Worm (Caenorhabditis elegans): ENCODE data around the gene Y59C2A.2.

Y59C2A.2 gene

ce11 chrII:2202147-2202546 is 1.8 kb downstream of the Y59C2A.2 start:
- TF ChIP-seq lsy-2 (tag; optimal IDR thresholded peaks at IDR 0.05) (peak; percentile 1), flh-1 (GFP tag; optimal IDR thresholded peaks at IDR 0.05) (no peak)

ce11 chrII:2197555-2198288 is 6.2 kb downstream of the Y59C2A.2 start, which contains the start of gene C33C12.1:
TSS of gene C33C12.1 (plus strand) at chrII:2198238.
- peak; percentile 38 for TF ChIP-seq ces-1 (GFP tag; optimal IDR thresholded peaks at IDR 0.05)
- TF ChIP-seq elt-3 (tag; optimal IDR thresholded peaks at IDR 0.05), result no peak

ce11 chrII:2196742-2197141 is 7.2 kb downstream of the Y59C2A.2 start:
- TF ChIP-seq blmp-1 (tag; optimal IDR thresholded peaks at IDR 0.05) (no peak), ces-1 (GFP tag; optimal IDR thresholded peaks at IDR 0.05) (no peak), zip-8 (tag; optimal IDR thresholded peaks at IDR 0.05) (no peak), elt-1 (tag; optimal IDR thresholded peaks at IDR 0.05; ENCODE audit: borderline replicate concordance, insufficient read depth) (no peak), snpc-4 (tag; optimal IDR thresholded peaks at IDR 0.05) (no peak), nhr-12 (tag; optimal IDR thresholded peaks at IDR 0.05) (no peak), sptf-1 (tag; optimal IDR thresholded peaks at IDR 0.05) (no peak), mls-2 (tag; optimal IDR thresholded peaks at IDR 0.05) (no peak), pha-4 (tag; optimal IDR thresholded peaks at IDR 0.05) (no peak), ztf-11 (tag; optimal IDR thresholded peaks at IDR 0.05) (no peak), nhr-2 (tag; optimal IDR thresholded peaks at IDR 0.05) (no peak), nhr-28 (tag; optimal IDR thresholded peaks at IDR 0.05) (no peak), cnd-1 (tag; optimal IDR thresholded peaks at IDR 0.05) (no peak), ceh-43 (GFP tag; optimal IDR thresholded peaks at IDR 0.05) (no peak), unc-39 (tag; optimal IDR thresholded peaks at IDR 0.05) (no peak)

ce11 chrII:2195541-2195940 is 8.4 kb downstream of the Y59C2A.2 start:
- TF ChIP-seq nhr-237 (tag; optimal IDR thresholded peaks at IDR 0.05) (peak; percentile 42), sptf-1 (tag; optimal IDR thresholded peaks at IDR 0.05) (peak; percentile 10), mab-5 (tag; optimal IDR thresholded peaks at IDR 0.05) (no peak), unc-39 (tag; optimal IDR thresholded peaks at IDR 0.05) (no peak), sem-2 (GFP tag; optimal IDR thresholded peaks at IDR 0.05) (no peak), unc-62 (GFP tag; optimal IDR thresholded peaks at IDR 0.05) (no peak), mep-1 (tag; optimal IDR thresholded peaks at IDR 0.05) (peak; percentile 27), pha-4 (tag; optimal IDR thresholded peaks at IDR 0.05) (peak; percentile 84), drap-1 (GFP tag; optimal IDR thresholded peaks at IDR 0.05) (no peak), ces-1 (GFP tag; optimal IDR thresholded peaks at IDR 0.05) (peak; percentile 64), nhr-28 (tag; optimal IDR thresholded peaks at IDR 0.05) (no peak)

DNA sequence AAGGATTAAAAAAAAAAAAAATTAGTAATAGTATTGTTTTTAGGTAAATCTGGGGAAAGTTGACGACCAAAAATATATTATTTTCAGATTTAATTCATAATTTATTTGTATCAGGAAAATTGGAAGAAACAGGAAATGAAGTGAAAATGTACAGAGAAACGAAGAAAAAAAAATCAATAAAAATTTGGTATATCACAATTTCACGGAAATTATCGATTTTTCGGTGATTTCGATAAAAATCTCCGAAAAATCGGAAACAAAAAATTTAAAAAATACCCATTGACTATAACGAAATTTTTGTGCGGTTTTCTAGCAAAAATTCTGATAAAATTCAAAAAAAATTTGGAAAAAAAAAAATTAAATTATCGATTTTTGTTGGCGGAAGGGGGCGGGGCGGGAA is 11.7 kb downstream of the Y59C2A.2 start:
- TF ChIP-seq lin-32 (GFP tag; optimal IDR thresholded peaks at IDR 0.05) (no peak), nhr-12 (tag; optimal IDR thresholded peaks at IDR 0.05) (no peak), mep-1 (tag; optimal IDR thresholded peaks at IDR 0.05) (no peak), unc-120 (tag; optimal IDR thresholded peaks at IDR 0.05; ENCODE audit: poor library complexity, severe bottlenecking) (no peak), ceh-83 (GFP tag; optimal IDR thresholded peaks at IDR 0.05) (no peak), lsy-2 (tag; optimal IDR thresholded peaks at IDR 0.05) (no peak), pha-4 (tag; optimal IDR thresholded peaks at IDR 0.05) (no peak), mls-2 (tag; optimal IDR thresholded peaks at IDR 0.05) (no peak), ztf-11 (tag; optimal IDR thresholded peaks at IDR 0.05) (no peak), nhr-237 (tag; optimal IDR thresholded peaks at IDR 0.05) (no peak), nhr-2 (tag; optimal IDR thresholded peaks at IDR 0.05) (no peak), elt-1 (tag; optimal IDR thresholded peaks at IDR 0.05; ENCODE audit: borderline replicate concordance, insufficient read depth) (no peak), sptf-1 (tag; optimal IDR thresholded peaks at IDR 0.05) (no peak), nhr-28 (tag; optimal IDR thresholded peaks at IDR 0.05) (no peak), blmp-1 (tag; optimal IDR thresholded peaks at IDR 0.05) (no peak), M03D4.4 (tag; optimal IDR thresholded peaks at IDR 0.05) (no peak), lin-13 (tag; optimal IDR thresholded peaks at IDR 0.05) (no peak), drap-1 (GFP tag; optimal IDR thresholded peaks at IDR 0.05) (no peak)

DNA sequence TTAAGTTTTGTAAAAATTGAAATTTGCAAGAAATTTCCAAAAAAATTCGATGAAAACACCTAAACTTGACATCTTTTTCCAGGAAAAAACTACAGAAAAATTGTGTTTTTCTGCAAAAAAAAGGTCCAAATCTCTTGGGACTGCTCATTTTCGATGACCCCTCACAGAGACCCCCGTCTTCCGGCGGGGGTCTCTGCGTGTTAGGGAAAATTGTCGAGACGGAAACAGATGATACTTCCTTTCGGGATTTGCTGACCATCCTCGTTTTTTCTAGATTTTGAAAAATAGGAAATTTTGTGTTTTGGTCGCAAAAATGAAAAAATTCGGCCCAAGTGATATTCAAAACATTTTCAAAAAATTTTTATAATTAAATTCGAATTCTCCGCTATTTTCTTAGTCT is 12.6 kb downstream of the Y59C2A.2 start:
- no peak for TF ChIP-seq elt-3 (tag; optimal IDR thresholded peaks at IDR 0.05)
- TF ChIP-seq bed-3 (GFP tag; optimal IDR thresholded peaks at IDR 0.05), result no peak
- no peak for TF ChIP-seq drap-1 (GFP tag; optimal IDR thresholded peaks at IDR 0.05)
- no peak for TF ChIP-seq nhr-2 (tag; optimal IDR thresholded peaks at IDR 0.05)
- TF ChIP-seq mep-1 (tag; optimal IDR thresholded peaks at IDR 0.05), result no peak
- TF ChIP-seq lsy-2 (tag; optimal IDR thresholded peaks at IDR 0.05), result no peak
- no peak for TF ChIP-seq ceh-43 (GFP tag; optimal IDR thresholded peaks at IDR 0.05)
- TF ChIP-seq zip-8 (tag; optimal IDR thresholded peaks at IDR 0.05), result no peak
- no peak for TF ChIP-seq ham-2 (GFP tag; optimal IDR thresholded peaks at IDR 0.05)
- TF ChIP-seq pha-4 (tag; optimal IDR thresholded peaks at IDR 0.05), result no peak
- TF ChIP-seq tbx-8 (GFP tag; optimal IDR thresholded peaks at IDR 0.05), result no peak
- no peak for TF ChIP-seq sem-2 (GFP tag; optimal IDR thresholded peaks at IDR 0.05)
- TF ChIP-seq ztf-11 (tag; optimal IDR thresholded peaks at IDR 0.05), result no peak
- TF ChIP-seq lin-32 (GFP tag; optimal IDR thresholded peaks at IDR 0.05), result no peak
- TF ChIP-seq ceh-83 (GFP tag; optimal IDR thresholded peaks at IDR 0.05), result no peak
- TF ChIP-seq mab-5 (tag; optimal IDR thresholded peaks at IDR 0.05), result no peak
- no peak for TF ChIP-seq blmp-1 (tag; optimal IDR thresholded peaks at IDR 0.05)
- TF ChIP-seq unc-39 (tag; optimal IDR thresholded peaks at IDR 0.05), result no peak
- TF ChIP-seq cnd-1 (tag; optimal IDR thresholded peaks at IDR 0.05), result no peak

Measured in whole organism, mixed stage, embryonic.